Fruit fly (Drosophila melanogaster) whole organism, embryonic: ENCODE measurements around the gene robl62A.
A peak's percentile ranks its signal among the peaks of the same experiment; 100 is the strongest.

Experiments used
- CG10267 ChIP-seq: fragments of 200-800 bp; sonication (Bioruptor generic); optimal IDR thresholded peaks from 2 replicates; lab custom pipeline; 2018; ENCODE audit warnings: missing biosample characterization, mild to moderate bottlenecking, missing genetic modification characterization, moderate library complexity
- CG10274 ChIP-seq: fragments of 200-800 bp; sonication (Bioruptor generic); optimal IDR thresholded peaks from 3 replicates; lab custom pipeline; 2017; ENCODE audit warnings: missing biosample characterization, mild to moderate bottlenecking, missing genetic modification characterization
- CG10979 ChIP-seq: fragments of 200-800 bp; sonication (Bioruptor generic); optimal IDR thresholded peaks from 2 replicates; lab custom pipeline; 2018; ENCODE audit warnings: missing biosample characterization, mild to moderate bottlenecking, missing genetic modification characterization, moderate library complexity
- CG1233 ChIP-seq: fragments of 200-800 bp; sonication (Bioruptor generic); optimal IDR thresholded peaks from 4 replicates; lab custom pipeline; 2018; ENCODE audit warnings: missing biosample characterization, mild to moderate bottlenecking, missing genetic modification characterization
- CG12744 ChIP-seq: fragments of 200-800 bp; sonication (Bioruptor generic); optimal IDR thresholded peaks from 2 replicates; lab custom pipeline; 2016; ENCODE audit warnings: missing biosample characterization, missing genetic modification characterization
- CG14710 ChIP-seq: fragments of 200-800 bp; sonication (Bioruptor generic); optimal IDR thresholded peaks from 3 replicates; lab custom pipeline; 2019; ENCODE audit warnings: missing biosample characterization, mild to moderate bottlenecking, missing genetic modification characterization, moderate library complexity
- CG14860 ChIP-seq: fragments of 200-800 bp; sonication (Bioruptor generic); IDR thresholded peaks from 3 replicates; pipeline ENCODE4 v1.3.6; 2022; ENCODE audit warnings: missing biosample characterization, missing genetic modification characterization; ENCODE audit not compliant: partially characterized antibody
- CG17385 ChIP-seq: fragments of 200-800 bp; sonication (Bioruptor generic); optimal IDR thresholded peaks from 3 replicates; lab custom pipeline; 2018; ENCODE audit warnings: missing biosample characterization, mild to moderate bottlenecking, missing genetic modification characterization
- CG17829 ChIP-seq: fragments of 200-800 bp; optimal IDR thresholded peaks from 2 replicates; lab custom pipeline; 2019; ENCODE audit warnings: missing biosample characterization, mild to moderate bottlenecking, missing genetic modification characterization, moderate library complexity
- CG2120 ChIP-seq: fragments of 200-800 bp; sonication (Bioruptor generic); optimal IDR thresholded peaks from 3 replicates; lab custom pipeline; 2016; ENCODE audit warnings: missing biosample characterization, missing genetic modification characterization
- CG2678 ChIP-seq: fragments of 200-800 bp; sonication (Bioruptor generic); optimal IDR thresholded peaks from 3 replicates; lab custom pipeline; 2019; ENCODE audit warnings: missing biosample characterization, mild to moderate bottlenecking, missing genetic modification characterization, moderate library complexity
- CG2875 ChIP-seq: fragments of 200-800 bp; sonication (Bioruptor generic); optimal IDR thresholded peaks from 2 replicates; lab custom pipeline; 2017; ENCODE audit warnings: missing biosample characterization, mild to moderate bottlenecking, missing genetic modification characterization, missing genetic modification reagents
- CG31365 ChIP-seq: fragments of 200-800 bp; sonication (Bioruptor generic); optimal IDR thresholded peaks from 2 replicates; lab custom pipeline; 2018; ENCODE audit warnings: missing biosample characterization, mild to moderate bottlenecking, missing genetic modification characterization
- CG4854 ChIP-seq: fragments of 200-800 bp; sonication (Bioruptor generic); optimal IDR thresholded peaks from 2 replicates; lab custom pipeline; 2016; ENCODE audit warnings: missing biosample characterization, missing genetic modification characterization, inconsistent platforms
- CG6689 ChIP-seq: fragments of 200-800 bp; sonication (Bioruptor generic); IDR thresholded peaks from 2 replicates; pipeline ENCODE4 v1.3.6; 2022; ENCODE audit warnings: missing biosample characterization, missing genetic modification characterization
- CG6765 ChIP-seq: fragments of 200-800 bp; sonication (Bioruptor generic); optimal IDR thresholded peaks from 3 replicates; lab custom pipeline; 2017; ENCODE audit warnings: missing biosample characterization, mild to moderate bottlenecking, missing genetic modification characterization
- CG8359 ChIP-seq: fragments of 200-800 bp; sonication (Bioruptor generic); optimal IDR thresholded peaks from 2 replicates; lab custom pipeline; 2017; ENCODE audit warnings: missing biosample characterization, mild to moderate bottlenecking, missing genetic modification characterization, borderline replicate concordance
- CG9609 ChIP-seq: fragments of 200-800 bp; sonication (Bioruptor generic); optimal IDR thresholded peaks from 3 replicates; lab custom pipeline; 2016; ENCODE audit warnings: missing biosample characterization, missing genetic modification characterization
- Dip2 ChIP-seq: fragments of 200-800 bp; sonication (Bioruptor generic); IDR thresholded peaks from 2 replicates; pipeline ENCODE4 v1.3.6; 2022; ENCODE audit warnings: missing biosample characterization, missing genetic modification characterization
- Dip3 ChIP-seq: fragments of 200-800 bp; sonication (Bioruptor generic); optimal IDR thresholded peaks from 3 replicates; lab custom pipeline; 2016; ENCODE audit warnings: missing biosample characterization, missing genetic modification characterization
- Eip74EF ChIP-seq, 2 experiments: fragments of 200-800 bp in 1 of 2; fragments of >200 bp in 1 of 2; sonication (Bioruptor generic) in 1 of 2; optimal IDR thresholded peaks; 2 replicates each; lab custom pipeline; 2017 to 2019; ENCODE audit warnings: missing biosample characterization in 2 of 2, missing genetic modification characterization in 2 of 2, mild to moderate bottlenecking in 1 of 2, moderate library complexity in 1 of 2
- HmgZ ChIP-seq: fragments of 200-800 bp; sonication (Bioruptor generic); optimal IDR thresholded peaks from 2 replicates; lab custom pipeline; 2018; ENCODE audit warnings: missing biosample characterization, mild to moderate bottlenecking, missing genetic modification characterization
- Hr3 ChIP-seq: fragments of 200-800 bp; sonication (Bioruptor generic); optimal IDR thresholded peaks from 3 replicates; lab custom pipeline; 2016; ENCODE audit warnings: missing biosample characterization, missing genetic modification characterization
- Hr39 ChIP-seq: fragments of >200 bp; optimal IDR thresholded peaks from 2 replicates; lab custom pipeline; 2017
- MTF-1 ChIP-seq: fragments of 200-800 bp; sonication (Bioruptor generic); optimal IDR thresholded peaks from 2 replicates; lab custom pipeline; 2018; ENCODE audit warnings: missing biosample characterization, mild to moderate bottlenecking, missing genetic modification characterization, borderline replicate concordance
- Optix ChIP-seq: fragments of 200-800 bp; sonication (Bioruptor generic); IDR thresholded peaks from 3 replicates; pipeline ENCODE4 v1.3.6; 2022; ENCODE audit warnings: missing biosample characterization, missing genetic modification characterization
- Spps ChIP-seq: fragments of 200-800 bp; sonication (Bioruptor generic); optimal IDR thresholded peaks from 2 replicates; lab custom pipeline; 2018; ENCODE audit warnings: missing biosample characterization, mild to moderate bottlenecking, missing genetic modification characterization
- Stat92E ChIP-seq, 3 experiments: fragments of >200 bp in 2 of 3; fragments of 200-800 bp in 1 of 3; sonication (Bioruptor generic) in 1 of 3; optimal IDR thresholded peaks; 2 replicates each; lab custom pipeline; 2017 to 2019; ENCODE audit warnings: missing biosample characterization in 3 of 3, missing genetic modification characterization in 3 of 3, mild to moderate bottlenecking in 1 of 3, moderate library complexity in 1 of 3
- Tbp ChIP-seq: fragments of >200 bp; optimal IDR thresholded peaks from 2 replicates; lab custom pipeline; 2018; ENCODE audit warnings: missing biosample characterization, missing genetic modification characterization
- Trl ChIP-seq, 3 experiments: fragments of >200 bp in 2 of 3; fragments of 200-800 bp in 1 of 3; sonication (Bioruptor generic) in 1 of 3; optimal IDR thresholded peaks; 2 replicates in 1 of 3; 3 replicates in 2 of 3; lab custom pipeline; 2016 to 2017; ENCODE audit warnings: missing biosample characterization in 1 of 3, missing genetic modification characterization in 1 of 3
- ab ChIP-seq: fragments of 200-800 bp; sonication (Bioruptor generic); optimal IDR thresholded peaks from 2 replicates; lab custom pipeline; 2016; ENCODE audit warnings: missing biosample characterization, missing genetic modification characterization
- ac ChIP-seq: fragments of 200-800 bp; sonication (Bioruptor generic); optimal IDR thresholded peaks from 3 replicates; lab custom pipeline; 2017; ENCODE audit warnings: missing biosample characterization, mild to moderate bottlenecking, missing genetic modification characterization
- bowl ChIP-seq: fragments of 200-800 bp; sonication (Bioruptor generic); IDR thresholded peaks from 2 replicates; pipeline ENCODE4 v1.3.6; 2022; ENCODE audit warnings: missing biosample characterization, missing genetic modification characterization
- cad ChIP-seq: fragments of >200 bp; optimal IDR thresholded peaks from 2 replicates; lab custom pipeline; 2017; ENCODE audit warnings: missing biosample characterization, missing genetic modification characterization
- crc ChIP-seq: fragments of 200-800 bp; sonication (Bioruptor generic); optimal IDR thresholded peaks from 2 replicates; lab custom pipeline; 2016; ENCODE audit warnings: missing biosample characterization, missing genetic modification characterization
- cwo ChIP-seq: fragments of 200-800 bp; sonication (Bioruptor generic); optimal IDR thresholded peaks from 3 replicates; lab custom pipeline; 2017; ENCODE audit warnings: missing biosample characterization, missing genetic modification characterization, mild to moderate bottlenecking, moderate library complexity, missing genetic modification reagents
- dm ChIP-seq: fragments of 200-800 bp; sonication (Bioruptor generic); optimal IDR thresholded peaks from 3 replicates; lab custom pipeline; 2016; ENCODE audit warnings: missing biosample characterization, missing genetic modification characterization
- exex ChIP-seq: fragments of 200-800 bp; sonication (Bioruptor generic); optimal IDR thresholded peaks from 4 replicates; lab custom pipeline; 2018; ENCODE audit warnings: missing biosample characterization, mild to moderate bottlenecking, missing genetic modification characterization, moderate library complexity
- gsb ChIP-seq: fragments of 200-800 bp; sonication (Bioruptor generic); IDR thresholded peaks from 2 replicates; pipeline ENCODE4 v1.3.6; 2022; ENCODE audit warnings: missing biosample characterization, missing genetic modification characterization
- ham ChIP-seq: fragments of 200-800 bp; sonication (Bioruptor generic); IDR thresholded peaks from 2 replicates; pipeline ENCODE4 v1.3.6; 2022; ENCODE audit warnings: missing biosample characterization, missing genetic modification characterization
- kni ChIP-seq: fragments of 200-800 bp; sonication (Bioruptor generic); optimal IDR thresholded peaks from 3 replicates; lab custom pipeline; 2017; ENCODE audit warnings: mild to moderate bottlenecking, missing biosample characterization, missing genetic modification reagents, missing genetic modification characterization
- mam ChIP-seq: fragments of 200-800 bp; sonication (Bioruptor generic); optimal IDR thresholded peaks from 3 replicates; lab custom pipeline; 2016; ENCODE audit warnings: missing biosample characterization, missing genetic modification characterization
- nerfin-1 ChIP-seq: fragments of 200-800 bp; sonication (Bioruptor generic); optimal IDR thresholded peaks from 3 replicates; lab custom pipeline; 2019; ENCODE audit warnings: missing biosample characterization, mild to moderate bottlenecking, missing genetic modification characterization, moderate library complexity
- repo ChIP-seq: fragments of 200-800 bp; sonication (Bioruptor generic); optimal IDR thresholded peaks from 2 replicates; lab custom pipeline; 2016; ENCODE audit warnings: missing biosample characterization, missing genetic modification characterization
- slbo ChIP-seq: fragments of 200-800 bp; sonication (Bioruptor generic); IDR thresholded peaks from 2 replicates; pipeline ENCODE4 v1.3.6; 2022; ENCODE audit warnings: missing biosample characterization, missing genetic modification characterization
- ttk ChIP-seq: fragments of 200-800 bp; sonication (Bioruptor generic); IDR thresholded peaks from 2 replicates; pipeline ENCODE4 v2.1.2; 2022; ENCODE audit warnings: missing biosample characterization, missing genetic modification characterization
- usp ChIP-seq: fragments of >200 bp; optimal IDR thresholded peaks from 2 replicates; lab custom pipeline; 2017; ENCODE audit warnings: missing biosample characterization, missing genetic modification characterization
- zen2 ChIP-seq: fragments of 200-800 bp; sonication (Bioruptor generic); IDR thresholded peaks from 3 replicates; pipeline ENCODE4 v1.3.6; 2022; ENCODE audit warnings: missing biosample characterization, missing genetic modification characterization; ENCODE audit not compliant: partially characterized antibody
- zfh1 ChIP-seq: fragments of 200-800 bp; sonication (Bioruptor generic); IDR thresholded peaks from 3 replicates; pipeline ENCODE4 v1.3.6; 2022; ENCODE audit warnings: missing biosample characterization, missing genetic modification characterization

The robl62A gene

DNA sequence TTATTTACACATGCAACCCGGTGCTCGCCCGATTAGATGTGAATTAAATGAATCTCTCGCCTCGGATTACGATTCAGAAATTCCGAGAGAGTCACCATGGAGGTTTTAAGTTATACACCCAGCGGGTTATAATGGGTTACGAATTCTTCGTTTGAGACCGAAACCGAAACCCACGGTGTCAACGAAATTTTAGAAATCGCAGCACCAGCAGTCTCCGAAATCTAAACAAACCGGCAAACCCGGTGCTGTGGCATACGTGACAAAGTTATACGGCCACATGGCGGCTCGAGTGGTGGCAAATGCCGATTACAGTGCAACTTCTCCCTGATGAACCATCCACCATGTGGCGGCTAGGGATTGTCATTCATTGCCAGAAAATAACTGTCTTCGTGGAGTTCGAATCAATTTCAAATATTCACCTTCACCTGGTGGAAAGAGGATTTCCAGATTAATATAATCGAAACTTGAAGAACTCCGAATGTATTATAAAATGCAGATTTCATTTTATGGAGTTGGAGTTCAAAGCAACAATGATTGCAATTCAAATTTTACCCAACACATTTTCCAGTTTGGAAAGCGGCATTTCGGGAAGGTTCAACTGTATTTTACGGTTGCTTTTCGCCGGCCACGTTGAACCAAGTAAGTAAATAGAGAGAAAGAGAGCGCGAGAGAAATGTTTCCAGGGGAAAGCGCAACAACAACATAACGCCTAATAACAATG is 38.6 kb downstream of the robl62A start (continued):
- peak in 1 of 2 experiments; percentile 75 for TF ChIP-seq Eip74EF (GFP tag; optimal IDR thresholded peaks at IDR 0.05; lab: Kevin White, UChicago)
- TF ChIP-seq zfh1 (GFP tag; lab: Robert Waterston, UW): peak; percentile 68
- TF ChIP-seq zen2 (GFP tag; lab: Robert Waterston, UW): no peak
- TF ChIP-seq nerfin-1 (tag; lab: Kevin White, UChicago): peak; percentile 70
- TF ChIP-seq CG10267 (tag; lab: Kevin White, UChicago): peak; percentile 56
- peak; percentile 59 for TF ChIP-seq CG6689 (GFP tag; lab: Robert Waterston, UW)
- TF ChIP-seq MTF-1: no peak
- TF ChIP-seq slbo (GFP tag; lab: Robert Waterston, UW): peak; percentile 48; the same call in 1 of the 2 replicates
- TF ChIP-seq dm (GFP tag; lab: Kevin White, UChicago): peak; percentile 71
- no peak for TF ChIP-seq ab (GFP tag; lab: Kevin White, UChicago)
- TF ChIP-seq CG6765 (GFP tag; lab: Kevin White, UChicago): no peak
- peak; percentile 70 for TF ChIP-seq CG17385 (GFP tag; lab: Kevin White, UChicago)
- no peak for TF ChIP-seq exex (tag; lab: Kevin White, UChicago)
- peak; percentile 49 for TF ChIP-seq CG10274 (GFP tag; lab: Kevin White, UChicago)
- TF ChIP-seq CG14710 (tag; lab: Kevin White, UChicago): peak; percentile 67
- peak; percentile 48 for TF ChIP-seq CG9609
- TF ChIP-seq Dip2 (GFP tag; lab: Robert Waterston, UW): no peak
- peak; percentile 59 for TF ChIP-seq mam (GFP tag; lab: Kevin White, UChicago)
- peak; percentile 48; the same call in 1 of the 3 replicates for TF ChIP-seq Optix
- TF ChIP-seq cwo (GFP tag; lab: Kevin White, UChicago): no peak
- TF ChIP-seq CG2678 (tag; lab: Kevin White, UChicago): peak; percentile 83
- no peak for TF ChIP-seq gsb (GFP tag; lab: Robert Waterston, UW)
- TF ChIP-seq CG2875 (GFP tag; lab: Kevin White, UChicago): peak; percentile 68
- TF ChIP-seq CG12744: peak; percentile 16
- TF ChIP-seq ttk (GFP tag; lab: Robert Waterston, UW): peak; percentile 53
- no peak for TF ChIP-seq bowl (GFP tag; lab: Robert Waterston, UW)
- peak; percentile 84 for TF ChIP-seq CG17829 (tag; lab: Kevin White, UChicago)
- TF ChIP-seq crc (GFP tag; lab: Kevin White, UChicago): no peak
- peak; percentile 71 for TF ChIP-seq CG1233
- TF ChIP-seq CG31365 (tag; lab: Kevin White, UChicago): no peak
- TF ChIP-seq CG8359 (GFP tag; lab: Kevin White, UChicago): peak; percentile 64
- TF ChIP-seq ac (GFP tag; lab: Kevin White, UChicago): peak; percentile 6
- peak; percentile 84 for TF ChIP-seq kni (GFP tag; lab: Kevin White, UChicago)
- no peak for TF ChIP-seq cad (GFP tag; lab: Kevin White, UChicago)
- TF ChIP-seq Dip3 (GFP tag; lab: Kevin White, UChicago): peak; percentile 71
- no peak for TF ChIP-seq CG14860
- peak; percentile 65 for TF ChIP-seq Hr3
- peak; percentile 22 for TF ChIP-seq CG4854 (GFP tag; lab: Kevin White, UChicago)
- peak; percentile 62 for TF ChIP-seq HmgZ (tag; lab: Kevin White, UChicago)
- TF ChIP-seq Stat92E (GFP tag; optimal IDR thresholded peaks at IDR 0.05; lab: Kevin White, UChicago): peak in 1 of 3 experiments; percentile 30
- TF ChIP-seq Hr39 (lab: Kevin White, UChicago): no peak
- no peak for TF ChIP-seq ham (GFP tag; lab: Robert Waterston, UW)
- TF ChIP-seq repo (GFP tag; lab: Kevin White, UChicago): peak; percentile 43
- no peak for TF ChIP-seq Tbp (GFP tag; lab: Kevin White, UChicago)
- TF ChIP-seq usp (GFP tag; lab: Kevin White, UChicago): no peak
- TF ChIP-seq CG10979 (tag; lab: Kevin White, UChicago): peak; percentile 83
- TF ChIP-seq Trl (optimal IDR thresholded peaks at IDR 0.05; lab: Kevin White, UChicago): peak; percentile 18 to 37
- peak; percentile 61 for TF ChIP-seq Trl (GFP tag; optimal IDR thresholded peaks at IDR 0.05; lab: Kevin White, UChicago)
- peak; percentile 35 for TF ChIP-seq Spps
- peak; percentile 64 for TF ChIP-seq CG2120 (GFP tag; lab: Kevin White, UChicago)
